Fruit fly (Drosophila melanogaster): ENCODE measurements around the gene GluRIID.

DNA sequence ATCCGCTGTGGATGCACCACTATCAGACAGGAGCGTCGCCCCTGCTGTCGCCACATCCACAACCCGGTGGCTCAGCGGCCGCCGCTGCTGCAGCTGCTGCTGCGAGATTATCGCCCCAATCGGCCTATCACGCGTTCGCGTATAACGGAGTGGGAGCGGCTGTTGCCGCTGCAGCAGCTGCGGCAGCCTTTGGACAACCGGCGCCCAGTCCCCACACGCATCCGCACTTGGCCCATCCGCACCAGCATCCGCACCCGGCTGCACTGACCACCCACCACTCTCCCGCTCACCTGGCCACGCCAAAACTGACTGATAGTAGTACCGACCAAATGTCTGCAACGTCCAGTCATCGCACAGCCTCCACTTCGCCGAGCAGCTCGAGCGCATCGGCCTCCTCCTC is 26.1 kb downstream of the GluRIID start:
- no peak for TF ChIP-seq Dll (optimal IDR thresholded peaks at IDR 0.05)
- no peak for TF ChIP-seq psq (optimal IDR thresholded peaks at IDR 0.05)
